Fruit fly (Drosophila melanogaster) whole organism, embryonic: Measurements from ENCODE around the gene CG42711.
A peak's percentile ranks its signal among the peaks of the same experiment; 100 is the strongest.

Experiments
- Bdp1 ChIP-seq: fragments of 200-800 bp; sonication (Bioruptor generic); optimal IDR thresholded peaks from 3 replicates; lab custom pipeline; 2016; ENCODE audit warnings: missing biosample characterization, missing genetic modification characterization
- CG10959 ChIP-seq: fragments of 200-800 bp; sonication (Bioruptor generic); IDR thresholded peaks from 2 replicates; pipeline ENCODE4 v1.3.6; 2022; ENCODE audit warnings: missing biosample characterization, missing genetic modification characterization
- CG10979 ChIP-seq: fragments of 200-800 bp; sonication (Bioruptor generic); optimal IDR thresholded peaks from 2 replicates; lab custom pipeline; 2018; ENCODE audit warnings: missing biosample characterization, mild to moderate bottlenecking, missing genetic modification characterization, moderate library complexity
- CG11093 ChIP-seq: fragments of 200-800 bp; sonication (Bioruptor generic); IDR thresholded peaks from 3 replicates; pipeline ENCODE4 v1.3.6; 2022; ENCODE audit warnings: missing biosample characterization, missing genetic modification characterization
- CG12769 ChIP-seq: fragments of 200-800 bp; sonication (Bioruptor generic); optimal IDR thresholded peaks from 2 replicates; lab custom pipeline; 2019; ENCODE audit warnings: missing biosample characterization, mild to moderate bottlenecking, missing genetic modification characterization, moderate library complexity
- CG13624 ChIP-seq: fragments of 200-800 bp; sonication (Bioruptor generic); optimal IDR thresholded peaks from 2 replicates; lab custom pipeline; 2016; ENCODE audit warnings: missing biosample characterization, missing genetic modification characterization
- CG14050 ChIP-seq: fragments of 200-800 bp; sonication (Bioruptor generic); IDR thresholded peaks from 3 replicates; pipeline ENCODE4 v1.3.6; 2022; ENCODE audit warnings: missing biosample characterization, missing genetic modification characterization
- CG14441 ChIP-seq: fragments of 200-800 bp; sonication (Bioruptor generic); IDR thresholded peaks from 2 replicates; pipeline ENCODE4 v1.3.6; 2022; ENCODE audit warnings: missing biosample characterization, missing genetic modification characterization
- CG15601 ChIP-seq: fragments of 200-800 bp; sonication (Bioruptor generic); optimal IDR thresholded peaks from 3 replicates; lab custom pipeline; 2019; ENCODE audit warnings: missing biosample characterization, mild to moderate bottlenecking, missing genetic modification characterization, moderate library complexity
- CG17802 ChIP-seq: fragments of 200-800 bp; sonication (Bioruptor generic); optimal IDR thresholded peaks from 2 replicates; lab custom pipeline; 2018; ENCODE audit warnings: missing biosample characterization, mild to moderate bottlenecking, missing genetic modification characterization, moderate library complexity
- CG18476 ChIP-seq: fragments of 200-800 bp; sonication (Bioruptor generic); optimal IDR thresholded peaks from 2 replicates; lab custom pipeline; 2016; ENCODE audit warnings: missing biosample characterization, mild to moderate bottlenecking, missing genetic modification characterization
- CG2202 ChIP-seq: fragments of 200-800 bp; sonication (Bioruptor generic); optimal IDR thresholded peaks from 2 replicates; lab custom pipeline; 2018; ENCODE audit warnings: missing biosample characterization, mild to moderate bottlenecking, missing genetic modification characterization
- CG2712 ChIP-seq: fragments of 200-800 bp; optimal IDR thresholded peaks from 3 replicates; lab custom pipeline; 2019; ENCODE audit warnings: missing biosample characterization, mild to moderate bottlenecking, missing genetic modification characterization, moderate library complexity
- CG3281 ChIP-seq: fragments of 200-800 bp; sonication (Bioruptor generic); optimal IDR thresholded peaks from 3 replicates; lab custom pipeline; 2017; ENCODE audit warnings: missing biosample characterization, mild to moderate bottlenecking, missing genetic modification characterization
- CG3847 ChIP-seq: fragments of 200-800 bp; sonication (Bioruptor generic); IDR thresholded peaks from 2 replicates; pipeline ENCODE4 v1.3.6; 2022; ENCODE audit warnings: missing biosample characterization, missing genetic modification characterization
- CG3995 ChIP-seq: fragments of 200-800 bp; sonication (Bioruptor generic); optimal IDR thresholded peaks from 3 replicates; lab custom pipeline; 2016; ENCODE audit warnings: missing biosample characterization, missing genetic modification characterization
- CG4282 ChIP-seq: fragments of 200-800 bp; sonication (Bioruptor generic); optimal IDR thresholded peaks from 2 replicates; lab custom pipeline; 2016; ENCODE audit warnings: missing biosample characterization, missing genetic modification characterization
- CG4424 ChIP-seq: fragments of 200-800 bp; sonication (Bioruptor generic); optimal IDR thresholded peaks from 3 replicates; lab custom pipeline; 2016; ENCODE audit warnings: missing biosample characterization, missing genetic modification characterization
- CG4707 ChIP-seq: fragments of 200-800 bp; sonication (Bioruptor generic); optimal IDR thresholded peaks from 2 replicates; lab custom pipeline; 2018; ENCODE audit warnings: missing biosample characterization, mild to moderate bottlenecking, missing genetic modification characterization, moderate library complexity
- CG4820 ChIP-seq: fragments of 200-800 bp; sonication (Bioruptor generic); optimal IDR thresholded peaks from 3 replicates; lab custom pipeline; 2016; ENCODE audit warnings: missing biosample characterization, missing genetic modification characterization
- CG8089 ChIP-seq: fragments of 200-800 bp; sonication (Bioruptor generic); optimal IDR thresholded peaks from 3 replicates; lab custom pipeline; 2016; ENCODE audit warnings: missing biosample characterization, missing genetic modification characterization
- CG9932 ChIP-seq: fragments of 200-800 bp; sonication (Bioruptor generic); IDR thresholded peaks from 2 replicates; pipeline ENCODE4 v1.3.6; 2022; ENCODE audit warnings: missing biosample characterization, missing genetic modification characterization
- Gsc ChIP-seq: fragments of 200-800 bp; sonication (Bioruptor generic); IDR thresholded peaks from 2 replicates; pipeline ENCODE4 v1.3.6; 2022; ENCODE audit warnings: missing biosample characterization, missing genetic modification characterization
- NC2α ChIP-seq: fragments of 200-800 bp; sonication (Bioruptor generic); optimal IDR thresholded peaks from 2 replicates; lab custom pipeline; 2016; ENCODE audit warnings: missing biosample characterization, missing genetic modification characterization
- NK7.1 ChIP-seq: fragments of 200-800 bp; sonication (Bioruptor generic); optimal IDR thresholded peaks from 3 replicates; lab custom pipeline; 2016; ENCODE audit warnings: missing biosample characterization, missing genetic modification characterization
- Oli ChIP-seq: fragments of 200-800 bp; sonication (Bioruptor generic); optimal IDR thresholded peaks from 2 replicates; lab custom pipeline; 2018; ENCODE audit warnings: missing biosample characterization, mild to moderate bottlenecking, missing genetic modification characterization, moderate library complexity
- Poxn ChIP-seq: fragments of 200-800 bp; sonication (Bioruptor generic); IDR thresholded peaks from 2 replicates; pipeline ENCODE4 v1.3.6; 2022; ENCODE audit warnings: missing biosample characterization, missing genetic modification characterization
- Xbp1 ChIP-seq: fragments of 200-800 bp; sonication (Bioruptor generic); optimal IDR thresholded peaks from 3 replicates; lab custom pipeline; 2016; ENCODE audit warnings: missing biosample characterization, mild to moderate bottlenecking, missing genetic modification characterization
- ap ChIP-seq: fragments of 200-800 bp; sonication (Bioruptor generic); IDR thresholded peaks from 2 replicates; pipeline ENCODE4 v1.3.6; 2022; ENCODE audit warnings: missing biosample characterization, missing genetic modification characterization
- ci ChIP-seq: fragments of 200-800 bp; sonication (Bioruptor generic); IDR thresholded peaks from 3 replicates; pipeline ENCODE4 v1.3.6; 2022; ENCODE audit warnings: missing biosample characterization, missing genetic modification characterization
- croc ChIP-seq: fragments of 200-800 bp; sonication (Bioruptor generic); conservative IDR thresholded peaks from 3 replicates; pipeline ENCODE4 v1.3.6; 2022; ENCODE audit warnings: missing biosample characterization, missing genetic modification characterization
- dm ChIP-seq: fragments of 200-800 bp; sonication (Bioruptor generic); optimal IDR thresholded peaks from 3 replicates; lab custom pipeline; 2016; ENCODE audit warnings: missing biosample characterization, missing genetic modification characterization
- ems ChIP-seq: fragments of 200-800 bp; sonication (Bioruptor generic); optimal IDR thresholded peaks from 3 replicates; lab custom pipeline; 2016; ENCODE audit warnings: missing biosample characterization, missing genetic modification characterization
- eyg ChIP-seq: fragments of 200-800 bp; sonication (Bioruptor generic); optimal IDR thresholded peaks from 3 replicates; lab custom pipeline; 2016; ENCODE audit warnings: missing biosample characterization, missing genetic modification characterization
- fd96Cb ChIP-seq: fragments of 200-800 bp; sonication (Bioruptor generic); optimal IDR thresholded peaks from 2 replicates; lab custom pipeline; 2018; ENCODE audit warnings: missing biosample characterization, mild to moderate bottlenecking, missing genetic modification characterization, moderate library complexity
- hkb ChIP-seq, 2 experiments: fragments of 200-800 bp in 1 of 2; fragments of >200 bp in 1 of 2; sonication (Bioruptor generic) in 1 of 2; IDR thresholded peaks in 1 of 2; optimal IDR thresholded peaks in 1 of 2; 2 replicates each; pipeline versions ENCODE4 v1.3.6 to Lab custom; 2017 to 2022; ENCODE audit warnings: missing biosample characterization in 1 of 2, missing genetic modification characterization in 1 of 2
- jumu ChIP-seq: fragments of 200-800 bp; sonication (Bioruptor generic); optimal IDR thresholded peaks from 3 replicates; lab custom pipeline; 2016; ENCODE audit warnings: missing biosample characterization, missing genetic modification characterization
- nerfin-1 ChIP-seq: fragments of 200-800 bp; sonication (Bioruptor generic); optimal IDR thresholded peaks from 3 replicates; lab custom pipeline; 2019; ENCODE audit warnings: missing biosample characterization, mild to moderate bottlenecking, missing genetic modification characterization, moderate library complexity
- nerfin-2 ChIP-seq: fragments of 200-800 bp; sonication (Bioruptor generic); IDR thresholded peaks from 2 replicates; pipeline ENCODE4 v1.3.6; 2022; ENCODE audit warnings: missing biosample characterization, missing genetic modification characterization; ENCODE audit not compliant: partially characterized antibody
- peb ChIP-seq: fragments of 200-800 bp; sonication (Bioruptor generic); IDR thresholded peaks from 2 replicates; pipeline ENCODE4 v1.3.6; 2022; ENCODE audit warnings: missing biosample characterization, missing genetic modification characterization
- pnt ChIP-seq: fragments of 200-800 bp; sonication (Bioruptor generic); optimal IDR thresholded peaks from 3 replicates; lab custom pipeline; 2016; ENCODE audit warnings: missing biosample characterization, missing genetic modification characterization
- pros ChIP-seq: fragments of 200-800 bp; sonication (Bioruptor generic); optimal IDR thresholded peaks from 3 replicates; lab custom pipeline; 2019; ENCODE audit warnings: missing biosample characterization, mild to moderate bottlenecking, missing genetic modification characterization, moderate library complexity
- repo ChIP-seq: fragments of 200-800 bp; sonication (Bioruptor generic); optimal IDR thresholded peaks from 2 replicates; lab custom pipeline; 2016; ENCODE audit warnings: missing biosample characterization, missing genetic modification characterization
- ro ChIP-seq: fragments of 200-800 bp; sonication (Bioruptor generic); IDR thresholded peaks from 2 replicates; pipeline ENCODE4 v1.3.6; 2022; ENCODE audit warnings: missing biosample characterization, missing genetic modification characterization
- sqz ChIP-seq: fragments of 200-800 bp; sonication (Bioruptor generic); optimal IDR thresholded peaks from 3 replicates; lab custom pipeline; 2018; ENCODE audit warnings: missing biosample characterization, mild to moderate bottlenecking, missing genetic modification characterization
- tna ChIP-seq: fragments of 200-800 bp; sonication (Bioruptor generic); IDR thresholded peaks from 2 replicates; pipeline ENCODE4 v1.3.6; 2022; ENCODE audit warnings: missing biosample characterization, missing genetic modification characterization; ENCODE audit not compliant: partially characterized antibody
- trem ChIP-seq: fragments of 200-800 bp; optimal IDR thresholded peaks from 3 replicates; lab custom pipeline; 2019; ENCODE audit warnings: missing biosample characterization, mild to moderate bottlenecking, missing genetic modification characterization, moderate library complexity
- ttk ChIP-seq: fragments of 200-800 bp; sonication (Bioruptor generic); IDR thresholded peaks from 2 replicates; pipeline ENCODE4 v2.1.2; 2022; ENCODE audit warnings: missing biosample characterization, missing genetic modification characterization
- wek ChIP-seq: fragments of 200-800 bp; sonication (Bioruptor generic); optimal IDR thresholded peaks from 3 replicates; lab custom pipeline; 2018; ENCODE audit warnings: missing biosample characterization, mild to moderate bottlenecking, missing genetic modification characterization, moderate library complexity
- zen2 ChIP-seq: fragments of 200-800 bp; sonication (Bioruptor generic); IDR thresholded peaks from 3 replicates; pipeline ENCODE4 v1.3.6; 2022; ENCODE audit warnings: missing biosample characterization, missing genetic modification characterization; ENCODE audit not compliant: partially characterized antibody

Gene CG42711

dm6 chr2L:13905072-13905847, 25.9 kb downstream of the CG42711 start, which contains the start of gene Ance (continued):
- TF ChIP-seq CG4707 (GFP tag; lab: Kevin White, UChicago) = no peak
- TF ChIP-seq NK7.1 (GFP tag; lab: Kevin White, UChicago) = no peak
- TF ChIP-seq Oli = peak; percentile 5
- peak; percentile 45 for TF ChIP-seq Xbp1 (GFP tag; lab: Kevin White, UChicago)
- TF ChIP-seq ci (GFP tag; lab: Robert Waterston, UW) = no peak
- TF ChIP-seq sqz (GFP tag; lab: Kevin White, UChicago) = no peak
- TF ChIP-seq CG4820 (GFP tag; lab: Kevin White, UChicago) = peak; percentile 18
- TF ChIP-seq zen2 (GFP tag; lab: Robert Waterston, UW) = no peak
- no peak for TF ChIP-seq CG2712
- no peak for TF ChIP-seq wek (GFP tag; lab: Kevin White, UChicago)
- peak; percentile 57 for TF ChIP-seq CG3281 (GFP tag; lab: Kevin White, UChicago)
- TF ChIP-seq Bdp1 (GFP tag; lab: Kevin White, UChicago) = no peak
- TF ChIP-seq nerfin-1 (tag; lab: Kevin White, UChicago) = no peak
- peak; percentile 69 for TF ChIP-seq CG9932 (GFP tag; lab: Robert Waterston, UW)
- TF ChIP-seq jumu (GFP tag; lab: Kevin White, UChicago) = no peak
- peak; percentile 69 for TF ChIP-seq CG3847 (GFP tag; lab: Robert Waterston, UW)
- TF ChIP-seq CG14050 (GFP tag; lab: Robert Waterston, UW) = no peak
- no peak for TF ChIP-seq peb (GFP tag; lab: Robert Waterston, UW)
- TF ChIP-seq ttk (GFP tag; lab: Robert Waterston, UW) = no peak
- TF ChIP-seq CG17802 (tag; lab: Kevin White, UChicago) = no peak
- TF ChIP-seq CG15601 (tag; lab: Kevin White, UChicago) = peak; percentile 44
- no peak for TF ChIP-seq CG2202 (tag; lab: Kevin White, UChicago)
- TF ChIP-seq CG4424 (GFP tag; lab: Kevin White, UChicago) = no peak
- no peak for TF ChIP-seq CG13624 (GFP tag; lab: Kevin White, UChicago)
- peak; percentile 50 for TF ChIP-seq CG10959 (GFP tag; lab: Robert Waterston, UW)
- TF ChIP-seq CG12769 (tag; lab: Kevin White, UChicago) = no peak
- TF ChIP-seq tna (GFP tag; lab: Robert Waterston, UW) = no peak
- no peak for TF ChIP-seq ro
- TF ChIP-seq ap (GFP tag; lab: Robert Waterston, UW) = no peak
- no peak for TF ChIP-seq CG11093 (GFP tag; lab: Robert Waterston, UW)
- no peak for TF ChIP-seq CG4282 (GFP tag; lab: Kevin White, UChicago)
- no peak for TF ChIP-seq dm (GFP tag; lab: Kevin White, UChicago)
- TF ChIP-seq CG8089 (GFP tag; lab: Kevin White, UChicago) = no peak
- no peak for TF ChIP-seq eyg (GFP tag; lab: Kevin White, UChicago)
- TF ChIP-seq ems (GFP tag; lab: Kevin White, UChicago) = peak; percentile 9
- TF ChIP-seq Gsc (GFP tag; lab: Robert Waterston, UW) = no peak
- no peak for TF ChIP-seq NC2α (GFP tag; lab: Kevin White, UChicago)
- no peak for TF ChIP-seq nerfin-2 (GFP tag; lab: Robert Waterston, UW)
- no peak for TF ChIP-seq pnt
- no peak for TF ChIP-seq pros (GFP tag; lab: Kevin White, UChicago)
- no peak for TF ChIP-seq trem (tag; lab: Kevin White, UChicago)
- TF ChIP-seq hkb (optimal IDR thresholded peaks at IDR 0.05; lab: Kevin White, UChicago) = no peak
- TF ChIP-seq hkb (GFP tag; IDR thresholded peaks at IDR 0.05; lab: Robert Waterston, UW) = peak; percentile 56; the same call in 1 of the 2 replicates
- TF ChIP-seq CG3995 = peak; percentile 42
- no peak for TF ChIP-seq Poxn (GFP tag; lab: Robert Waterston, UW)
- TF ChIP-seq CG14441 (GFP tag; lab: Robert Waterston, UW) = peak; percentile 31; the same call in 1 of the 2 replicates
- no peak for TF ChIP-seq fd96Cb (tag; lab: Kevin White, UChicago)
- peak; percentile 32 for TF ChIP-seq CG18476 (GFP tag; lab: Kevin White, UChicago)
- TF ChIP-seq croc = no peak
- no peak for TF ChIP-seq repo (GFP tag; lab: Kevin White, UChicago)
- TF ChIP-seq CG10979 (tag; lab: Kevin White, UChicago) = peak; percentile 50
